Worm (Caenorhabditis elegans) whole organism, L1 larva: Measurements from ENCODE around the gene F53B1.2.

Experiments
- C16A3.4 ChIP-seq: fragments of 150-350 bp; optimal IDR thresholded peaks from 2 replicates; lab custom pipeline; 2014; ENCODE audit warnings: missing biosample characterization, missing genetic modification characterization
- F16B12.6 ChIP-seq: fragments of 150-350 bp; optimal IDR thresholded peaks from 2 replicates; lab custom pipeline; 2014; ENCODE audit warnings: missing biosample characterization, missing genetic modification characterization
- blmp-1 ChIP-seq: fragments of 150-350 bp; optimal IDR thresholded peaks from 2 replicates; lab custom pipeline; 2014; ENCODE audit warnings: missing biosample characterization, missing genetic modification characterization
- ceh-82 ChIP-seq, 3 experiments: fragments of 150-350 bp in 1 of 3; sonication (generic microtip) in 2 of 3; optimal IDR thresholded peaks; 2 replicates each; lab custom pipeline; 2014 to 2017; ENCODE audit warnings: missing biosample characterization in 3 of 3, missing genetic modification characterization in 3 of 3
- ces-1 ChIP-seq: fragments of 150-350 bp; optimal IDR thresholded peaks from 2 replicates; lab custom pipeline; 2014; ENCODE audit warnings: missing biosample characterization, missing genetic modification reagents, missing genetic modification characterization
- dpl-1 ChIP-seq, 3 experiments: fragments of 150-350 bp in 2 of 3; sonication (generic microtip) in 1 of 3; optimal IDR thresholded peaks; 2 replicates each; lab custom pipeline; 2014 to 2017; ENCODE audit warnings: missing biosample characterization in 3 of 3, missing genetic modification characterization in 3 of 3, missing genetic modification reagents in 3 of 3
- efl-1 ChIP-seq, 4 experiments: fragments of 150-350 bp; optimal IDR thresholded peaks in 3 of 4; peaks in 1 of 4; 1 replicate in 1 of 4; 2 replicates in 3 of 4; lab custom pipeline; 2014; ENCODE audit warnings: missing biosample characterization in 2 of 4, missing genetic modification characterization in 2 of 4, missing genetic modification reagents in 2 of 4
- egl-27 ChIP-seq, 2 experiments: fragments of 150-350 bp in 1 of 2; sonication (generic microtip); optimal IDR thresholded peaks; 3 replicates each; lab custom pipeline; 2017 to 2018; ENCODE audit warnings: missing biosample characterization in 2 of 2, missing genetic modification characterization in 2 of 2, missing genetic modification reagents in 2 of 2
- elt-2 ChIP-seq: sonication (generic microtip); optimal IDR thresholded peaks from 2 replicates; lab custom pipeline; 2016; ENCODE audit warnings: missing genetic modification characterization, mild to moderate bottlenecking, inconsistent platforms, missing compliant biosample characterization, missing genetic modification reagents
- elt-3 ChIP-seq, 6 experiments: fragments of 150-350 bp in 1 of 6; sonication (generic microtip); optimal IDR thresholded peaks; 2 replicates each; lab custom pipeline; 2017 to 2018; ENCODE audit warnings: missing biosample characterization in 6 of 6, missing genetic modification characterization in 6 of 6, inconsistent platforms in 1 of 6
- fkh-4 ChIP-seq: sonication (generic microtip); optimal IDR thresholded peaks from 2 replicates; lab custom pipeline; 2016; ENCODE audit warnings: missing compliant biosample characterization, missing genetic modification characterization, borderline replicate concordance
- fos-1 ChIP-seq: fragments of 150-350 bp; optimal IDR thresholded peaks from 2 replicates; lab custom pipeline; 2014; ENCODE audit warnings: missing biosample characterization, missing genetic modification characterization
- hlh-4 ChIP-seq: sonication (generic microtip); optimal IDR thresholded peaks from 2 replicates; lab custom pipeline; 2016; ENCODE audit warnings: mild to moderate bottlenecking, missing genetic modification characterization, missing compliant biosample characterization
- hpl-2 ChIP-seq: fragments of 150-350 bp; optimal IDR thresholded peaks from 2 replicates; lab custom pipeline; 2014; ENCODE audit warnings: missing biosample characterization, missing genetic modification reagents, missing genetic modification characterization
- jun-1 ChIP-seq: fragments of 150-350 bp; optimal IDR thresholded peaks from 2 replicates; lab custom pipeline; 2014; ENCODE audit warnings: missing biosample characterization, missing genetic modification reagents, missing genetic modification characterization
- lin-14 ChIP-seq: fragments of 200-800 bp; sonication (Bioruptor generic); optimal IDR thresholded peaks from 2 replicates; lab custom pipeline; 2018; ENCODE audit warnings: mild to moderate bottlenecking, missing genetic modification characterization, moderate library complexity, missing compliant biosample characterization
- lin-15B ChIP-seq: fragments of 150-350 bp; sonication (generic microtip); optimal IDR thresholded peaks from 3 replicates; lab custom pipeline; 2014; ENCODE audit warnings: missing biosample characterization, missing genetic modification characterization
- lin-35 ChIP-seq, 2 experiments: fragments of 150-350 bp; optimal IDR thresholded peaks; 2 replicates each; lab custom pipeline; 2014; ENCODE audit warnings: missing biosample characterization in 2 of 2, missing genetic modification characterization in 2 of 2, missing genetic modification reagents in 2 of 2
- lir-3 ChIP-seq: sonication (generic microtip); optimal IDR thresholded peaks from 2 replicates; lab custom pipeline; 2016; ENCODE audit warnings: mild to moderate bottlenecking, missing genetic modification characterization, moderate library complexity, missing compliant biosample characterization; ENCODE audit not compliant: poor library complexity
- lsy-2 ChIP-seq, 2 experiments: fragments of 150-350 bp; optimal IDR thresholded peaks; 2 replicates each; lab custom pipeline; 2014; ENCODE audit warnings: missing biosample characterization in 2 of 2, missing genetic modification characterization in 2 of 2
- mdl-1 ChIP-seq, 2 experiments: fragments of 150-350 bp; optimal IDR thresholded peaks; 2 replicates each; lab custom pipeline; 2014 to 2017; ENCODE audit warnings: missing biosample characterization in 2 of 2, missing genetic modification characterization in 2 of 2, inconsistent platforms in 1 of 2
- mef-2 ChIP-seq: fragments of 150-350 bp; optimal IDR thresholded peaks from 2 replicates; lab custom pipeline; 2014; ENCODE audit warnings: missing biosample characterization, missing genetic modification characterization
- nhr-11 ChIP-seq: fragments of 150-350 bp; optimal IDR thresholded peaks from 2 replicates; lab custom pipeline; 2014; ENCODE audit warnings: missing biosample characterization, missing genetic modification characterization
- nhr-12 ChIP-seq: sonication (generic microtip); optimal IDR thresholded peaks from 2 replicates; lab custom pipeline; 2017; ENCODE audit warnings: missing biosample characterization, missing genetic modification characterization
- nhr-19 ChIP-seq: fragments of 200-800 bp; sonication (Bioruptor generic); conservative IDR thresholded peaks from 2 replicates; pipeline ENCODE4 v1.3.6; 2022; ENCODE audit warnings: missing genetic modification characterization, missing compliant biosample characterization
- nhr-20 ChIP-seq: sonication (generic microtip); optimal IDR thresholded peaks from 2 replicates; lab custom pipeline; 2016; ENCODE audit warnings: mild to moderate bottlenecking, missing genetic modification characterization, missing compliant biosample characterization
- nhr-47 ChIP-seq: sonication (generic microtip); optimal IDR thresholded peaks from 2 replicates; lab custom pipeline; 2016; ENCODE audit warnings: mild to moderate bottlenecking, missing genetic modification characterization, moderate library complexity, missing compliant biosample characterization
- nhr-71 ChIP-seq: sonication (generic microtip); optimal IDR thresholded peaks from 2 replicates; lab custom pipeline; 2016; ENCODE audit warnings: mild to moderate bottlenecking, missing genetic modification characterization, moderate library complexity, missing compliant biosample characterization
- nhr-77 ChIP-seq: fragments of 150-350 bp; optimal IDR thresholded peaks from 2 replicates; lab custom pipeline; 2014; ENCODE audit warnings: missing biosample characterization, missing genetic modification characterization
- nhr-85 ChIP-seq: sonication (generic microtip); peaks from one replicate; lab custom pipeline; 2016; ENCODE audit warnings: missing genetic modification characterization, inconsistent platforms, missing compliant biosample characterization
- nhr-90 ChIP-seq: sonication (generic microtip); optimal IDR thresholded peaks from 2 replicates; lab custom pipeline; 2016; ENCODE audit warnings: mild to moderate bottlenecking, missing genetic modification characterization, missing compliant biosample characterization; ENCODE audit not compliant: poor library complexity
- pag-3 ChIP-seq: sonication (generic microtip); optimal IDR thresholded peaks from 2 replicates; lab custom pipeline; 2017; ENCODE audit warnings: missing genetic modification characterization, mild to moderate bottlenecking, missing compliant biosample characterization, antibody characterized with exemption, borderline replicate concordance; ENCODE audit not compliant: insufficient read depth
- rnt-1 ChIP-seq: sonication (generic microtip); optimal IDR thresholded peaks from 2 replicates; lab custom pipeline; 2016; ENCODE audit warnings: mild to moderate bottlenecking, missing genetic modification characterization, moderate library complexity, missing compliant biosample characterization
- skn-1 ChIP-seq: fragments of 150-350 bp; optimal IDR thresholded peaks from 2 replicates; lab custom pipeline; 2014; ENCODE audit warnings: missing biosample characterization, missing genetic modification characterization
- snu-23 ChIP-seq: sonication (generic microtip); optimal IDR thresholded peaks from 2 replicates; lab custom pipeline; 2016; ENCODE audit warnings: missing genetic modification characterization, missing compliant biosample characterization
- sox-4 ChIP-seq: sonication (generic microtip); optimal IDR thresholded peaks from 2 replicates; lab custom pipeline; 2016; ENCODE audit warnings: missing genetic modification characterization, missing compliant biosample characterization
- sptf-1 ChIP-seq: fragments of 150-350 bp; optimal IDR thresholded peaks from 2 replicates; lab custom pipeline; 2014; ENCODE audit warnings: missing biosample characterization, missing genetic modification characterization
- sup-37 ChIP-seq: fragments of 200-800 bp; sonication (Bioruptor generic); optimal IDR thresholded peaks from 2 replicates; lab custom pipeline; 2018; ENCODE audit warnings: mild to moderate bottlenecking, missing genetic modification characterization, missing compliant biosample characterization
- swsn-7 ChIP-seq: sonication (generic microtip); optimal IDR thresholded peaks from 2 replicates; lab custom pipeline; 2016; ENCODE audit warnings: missing genetic modification characterization, missing compliant biosample characterization
- tbx-2 ChIP-seq: sonication (generic microtip); optimal IDR thresholded peaks from 2 replicates; lab custom pipeline; 2016; ENCODE audit warnings: missing genetic modification characterization, missing compliant biosample characterization
- unc-130 ChIP-seq: fragments of 150-350 bp; optimal IDR thresholded peaks from 2 replicates; lab custom pipeline; 2017; ENCODE audit warnings: missing biosample characterization, missing genetic modification characterization, inconsistent platforms
- vab-15 ChIP-seq: sonication (generic microtip); optimal IDR thresholded peaks from 2 replicates; lab custom pipeline; 2017; ENCODE audit warnings: missing genotype, mild to moderate bottlenecking, missing genetic modification characterization, missing compliant biosample characterization
- xbp-1 ChIP-seq: sonication (generic microtip); optimal IDR thresholded peaks from 2 replicates; lab custom pipeline; 2016; ENCODE audit warnings: missing genetic modification characterization, missing compliant biosample characterization
- zag-1 ChIP-seq: fragments of 150-350 bp; optimal IDR thresholded peaks from 2 replicates; lab custom pipeline; 2014; ENCODE audit warnings: missing biosample characterization, missing genetic modification characterization
- zip-4 ChIP-seq: fragments of 200-800 bp; sonication (Bioruptor generic); optimal IDR thresholded peaks from 2 replicates; lab custom pipeline; 2018; ENCODE audit warnings: mild to moderate bottlenecking, missing genetic modification characterization, moderate library complexity, missing compliant biosample characterization

F53B1.2 gene

ce11 chrX:2087716-2088115 is 21.1 kb upstream of the F53B1.2 start:
- no peak for TF ChIP-seq blmp-1 (tag; lab: Kevin White, UChicago)
- no peak for TF ChIP-seq elt-3 (tag; optimal IDR thresholded peaks at IDR 0.05; lab: Kevin White, UChicago)
- TF ChIP-seq nhr-11 (tag; lab: Kevin White, UChicago) = no peak
- TF ChIP-seq zag-1 (tag; lab: Kevin White, UChicago) = no peak
- TF ChIP-seq pag-3 = no peak
- no peak for TF ChIP-seq swsn-7
- TF ChIP-seq sptf-1 = no peak

- TF ChIP-seq elt-3 (tag; optimal IDR thresholded peaks at IDR 0.05; lab: Kevin White, UChicago) (peak in 1 of 6 experiments; percentile 56), swsn-7 (peak; percentile 40), ceh-82 (tag; optimal IDR thresholded peaks at IDR 0.05; lab: Kevin White, UChicago) (peak in 1 of 3 experiments; percentile 43), vab-15 (tag; lab: Kevin White, UChicago) (no peak), snu-23 (GFP tag; lab: Kevin White, UChicago) (peak; percentile 52), egl-27 (tag; optimal IDR thresholded peaks at IDR 0.05; lab: Kevin White, UChicago) (no peak), lin-35 (GFP tag; optimal IDR thresholded peaks at IDR 0.05; lab: Kevin White, UChicago) (peak; percentile 66 to 88), unc-130 (peak; percentile 18), F16B12.6 (tag; lab: Kevin White, UChicago) (peak; percentile 32), xbp-1 (tag; lab: Kevin White, UChicago) (peak; percentile 35), sox-4 (tag; lab: Kevin White, UChicago) (no peak), nhr-47 (tag; lab: Kevin White, UChicago) (peak; percentile 45), efl-1 (optimal IDR thresholded peaks at IDR 0.05; lab: Kevin White, UChicago) (peak; percentile 36 to 78), efl-1 (GFP tag; optimal IDR thresholded peaks at IDR 0.05 in 1 of 2; lab: Kevin White, UChicago) (peak; percentile 76 to 97), nhr-90 (tag; lab: Kevin White, UChicago) (peak; percentile 38), hpl-2 (no peak), lin-14 (GFP tag; lab: Kevin White, UChicago) (peak; percentile 64), nhr-12 (tag; lab: Kevin White, UChicago) (no peak), C16A3.4 (tag; lab: Kevin White, UChicago) (peak; percentile 64), nhr-77 (tag; lab: Kevin White, UChicago) (peak; percentile 50), tbx-2 (peak; percentile 25), zip-4 (GFP tag; lab: Kevin White, UChicago) (peak; percentile 30), jun-1 (tag; lab: Kevin White, UChicago) (no peak), dpl-1 (GFP tag; optimal IDR thresholded peaks at IDR 0.05; lab: Kevin White, UChicago) (peak; percentile 75 to 79 (median 76)), nhr-20 (peak; percentile 53), blmp-1 (tag; lab: Kevin White, UChicago) (peak; percentile 55), nhr-71 (tag; lab: Kevin White, UChicago) (peak; percentile 62), rnt-1 (tag; lab: Kevin White, UChicago) (peak; percentile 53), fos-1 (tag; lab: Kevin White, UChicago) (no peak), skn-1 (tag; lab: Kevin White, UChicago) (peak; percentile 91), lir-3 (tag; lab: Kevin White, UChicago) (no peak), mdl-1 (tag; optimal IDR thresholded peaks at IDR 0.05; lab: Kevin White, UChicago) (peak in 1 of 2 experiments; percentile 48), nhr-85 (tag; lab: Kevin White, UChicago) (peak; percentile 43)
Observed at ce11 chrX:2089434-2089833, 19.3 kb upstream of the F53B1.2 start, which contains the start of gene lsy-2. Gene lsy-2, plus strand, starts transcription at chrX:2089704.

DNA sequence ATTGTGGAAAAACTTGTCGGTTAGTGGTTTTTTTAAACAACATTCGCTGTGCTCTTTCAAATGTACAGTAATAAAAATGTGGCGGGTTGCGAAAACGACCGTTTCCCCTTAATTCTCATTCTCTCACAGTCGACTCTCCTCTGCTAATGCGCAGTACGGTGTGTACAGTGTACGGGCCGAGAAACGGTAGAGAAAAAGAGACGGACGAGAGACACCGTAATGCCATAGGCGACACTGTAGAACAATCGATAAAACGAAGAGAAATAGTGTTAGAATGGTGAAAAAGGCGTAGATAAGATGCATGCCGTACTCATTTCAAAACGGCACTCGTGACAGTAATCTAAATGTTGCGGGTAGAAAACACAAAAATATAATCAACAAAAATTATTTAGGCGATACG is 18.3 kb upstream of the F53B1.2 start:
- no peak for TF ChIP-seq mef-2 (tag; lab: Kevin White, UChicago)
- TF ChIP-seq nhr-71 (tag; lab: Kevin White, UChicago) = peak; percentile 29
- no peak for TF ChIP-seq fkh-4 (tag; lab: Kevin White, UChicago)
- TF ChIP-seq lin-15B (tag; lab: Kevin White, UChicago) = no peak
- peak in 1 of 2 experiments; percentile 8 for TF ChIP-seq mdl-1 (tag; optimal IDR thresholded peaks at IDR 0.05; lab: Kevin White, UChicago)
- peak; percentile 44 for TF ChIP-seq nhr-85 (tag; lab: Kevin White, UChicago)
- TF ChIP-seq elt-2 (tag; lab: Kevin White, UChicago) = peak; percentile 73
- TF ChIP-seq F16B12.6 (tag; lab: Kevin White, UChicago) = no peak
- TF ChIP-seq ces-1 (GFP tag; lab: Kevin White, UChicago) = no peak
- TF ChIP-seq zip-4 (GFP tag; lab: Kevin White, UChicago) = no peak
- TF ChIP-seq egl-27 (tag; optimal IDR thresholded peaks at IDR 0.05; lab: Kevin White, UChicago) = no peak
- TF ChIP-seq hlh-4 (tag; lab: Kevin White, UChicago) = no peak
- no peak for TF ChIP-seq lir-3 (tag; lab: Kevin White, UChicago)
- no peak for TF ChIP-seq dpl-1 (GFP tag; optimal IDR thresholded peaks at IDR 0.05; lab: Kevin White, UChicago)
- TF ChIP-seq C16A3.4 (tag; lab: Kevin White, UChicago) = no peak
- no peak for TF ChIP-seq lsy-2 (tag; optimal IDR thresholded peaks at IDR 0.05; lab: Kevin White, UChicago)
- peak; percentile 44 for TF ChIP-seq nhr-90 (tag; lab: Kevin White, UChicago)
- no peak for TF ChIP-seq zag-1 (tag; lab: Kevin White, UChicago)
- no peak for TF ChIP-seq sup-37
- TF ChIP-seq nhr-19 = no peak
- TF ChIP-seq efl-1 (optimal IDR thresholded peaks at IDR 0.05; lab: Kevin White, UChicago) = no peak
- peak in 1 of 2 experiments; percentile 93 for TF ChIP-seq efl-1 (GFP tag; optimal IDR thresholded peaks at IDR 0.05 in 1 of 2; lab: Kevin White, UChicago)
- no peak for TF ChIP-seq skn-1 (tag; lab: Kevin White, UChicago)
- no peak for TF ChIP-seq pag-3
- peak in 1 of 2 experiments; percentile 77 for TF ChIP-seq lin-35 (GFP tag; optimal IDR thresholded peaks at IDR 0.05; lab: Kevin White, UChicago)
